Fruit fly (Drosophila melanogaster) S2 (cell line): ENCODE measurements around the gene sdt.

Experiments used
- CG8478 ChIP-seq: fragments of >200 bp; optimal IDR thresholded peaks from 2 replicates; lab custom pipeline; 2018
- CTCF ChIP-seq, 2 experiments: fragments of >200 bp; optimal IDR thresholded peaks; 2 replicates each; lab custom pipeline; 2018

- TF ChIP-seq CG8478 (lab: Kevin White, UChicago) (no peak), CTCF (optimal IDR thresholded peaks at IDR 0.05; lab: Kevin White, UChicago) (no peak)
These were observed 28.2 kb downstream of the sdt start for dm6 chrX:8206561-8206960.
